Worm (Caenorhabditis elegans) whole organism, L3 larva: ENCODE results near the gene T07E3.2.

ENCODE experiments used
- R02D3.7 ChIP-seq: fragments of 150-350 bp; optimal IDR thresholded peaks from 2 replicates; lab custom pipeline; 2014; ENCODE audit warnings: missing biosample characterization, missing genetic modification characterization
- ZK546.5 ChIP-seq: sonication (generic microtip); optimal IDR thresholded peaks from 2 replicates; lab custom pipeline; 2017; ENCODE audit warnings: missing biosample characterization, missing genetic modification characterization
- aly-2 ChIP-seq: fragments of 150-350 bp; optimal IDR thresholded peaks from 2 replicates; lab custom pipeline; 2014; ENCODE audit warnings: missing biosample characterization, missing genetic modification characterization
- ama-1 ChIP-seq: fragments of 150-350 bp; optimal IDR thresholded peaks from 2 replicates; lab custom pipeline; 2018
- ceh-16 ChIP-seq: sonication (generic microtip); optimal IDR thresholded peaks from 2 replicates; lab custom pipeline; 2017; ENCODE audit warnings: missing biosample characterization, missing genetic modification characterization
- ceh-28 ChIP-seq: fragments of 150-350 bp; optimal IDR thresholded peaks from 2 replicates; lab custom pipeline; 2014; ENCODE audit warnings: missing biosample characterization, missing genetic modification reagents, missing genetic modification characterization
- ceh-82 ChIP-seq: fragments of 150-350 bp; optimal IDR thresholded peaks from 2 replicates; lab custom pipeline; 2014; ENCODE audit warnings: missing biosample characterization, missing genetic modification characterization
- ceh-9 ChIP-seq: sonication (generic microtip); optimal IDR thresholded peaks from 2 replicates; lab custom pipeline; 2018; ENCODE audit warnings: missing biosample characterization, missing genetic modification characterization
- daf-12 ChIP-seq: fragments of 150-350 bp; optimal IDR thresholded peaks from 2 replicates; lab custom pipeline; 2014; ENCODE audit warnings: missing biosample characterization, missing genetic modification reagents, missing genetic modification characterization
- egl-27 ChIP-seq: sonication (generic microtip); optimal IDR thresholded peaks from 4 replicates; lab custom pipeline; 2017; ENCODE audit warnings: missing biosample characterization, missing genetic modification reagents, missing genetic modification characterization
- egl-5 ChIP-seq: fragments of 150-350 bp; optimal IDR thresholded peaks from 2 replicates; lab custom pipeline; 2017; ENCODE audit warnings: missing biosample characterization, missing genetic modification reagents, missing genetic modification characterization, inconsistent platforms
- elt-1 ChIP-seq: fragments of 150-350 bp; optimal IDR thresholded peaks from 2 replicates; lab custom pipeline; 2014; ENCODE audit warnings: missing biosample characterization, missing genetic modification characterization
- elt-2 ChIP-seq: sonication (generic microtip); optimal IDR thresholded peaks from 2 replicates; lab custom pipeline; 2016; ENCODE audit warnings: missing genetic modification reagents, mild to moderate bottlenecking, missing genetic modification characterization, missing compliant biosample characterization
- elt-3 ChIP-seq, 3 experiments: fragments of 150-350 bp in 1 of 3; sonication (generic microtip) in 2 of 3; optimal IDR thresholded peaks; 2 replicates in 2 of 3; 4 replicates in 1 of 3; lab custom pipeline; 2014 to 2017; ENCODE audit warnings: missing biosample characterization in 3 of 3, missing genetic modification characterization in 3 of 3
- eor-1 ChIP-seq, 2 experiments: fragments of 150-350 bp; optimal IDR thresholded peaks; 2 replicates each; lab custom pipeline; 2014 to 2018; ENCODE audit warnings: missing biosample characterization in 2 of 2, missing genetic modification characterization in 2 of 2
- fkh-10 ChIP-seq: sonication (generic microtip); optimal IDR thresholded peaks from 2 replicates; lab custom pipeline; 2017; ENCODE audit warnings: missing biosample characterization, missing genetic modification reagents, missing genetic modification characterization
- fkh-2 ChIP-seq: fragments of 150-350 bp; optimal IDR thresholded peaks from 2 replicates; lab custom pipeline; 2014; ENCODE audit warnings: missing biosample characterization, missing genetic modification reagents, missing genetic modification characterization
- fos-1 ChIP-seq: fragments of 150-350 bp; optimal IDR thresholded peaks from 2 replicates; lab custom pipeline; 2014; ENCODE audit warnings: missing biosample characterization, missing genetic modification characterization
- hmg-11 ChIP-seq: sonication (generic microtip); optimal IDR thresholded peaks from 2 replicates; lab custom pipeline; 2016; ENCODE audit warnings: missing genetic modification characterization, missing compliant biosample characterization
- jun-1 ChIP-seq: fragments of 150-350 bp; optimal IDR thresholded peaks from 2 replicates; lab custom pipeline; 2014; ENCODE audit warnings: missing biosample characterization, missing genetic modification reagents, missing genetic modification characterization
- lin-15B ChIP-seq: fragments of 150-350 bp; optimal IDR thresholded peaks from 2 replicates; lab custom pipeline; 2014; ENCODE audit warnings: missing biosample characterization, missing genetic modification characterization
- lin-39 ChIP-seq: fragments of 150-350 bp; optimal IDR thresholded peaks from 2 replicates; lab custom pipeline; 2018; ENCODE audit warnings: missing biosample characterization, missing genetic modification reagents, missing genetic modification characterization
- lsy-12 ChIP-seq: sonication (generic microtip); optimal IDR thresholded peaks from 2 replicates; lab custom pipeline; 2016; ENCODE audit warnings: mild to moderate bottlenecking, missing genetic modification characterization, missing compliant biosample characterization
- mdl-1 ChIP-seq: fragments of 150-350 bp; optimal IDR thresholded peaks from 2 replicates; lab custom pipeline; 2014; ENCODE audit warnings: missing biosample characterization, missing genetic modification characterization
- mml-1 ChIP-seq: fragments of 150-350 bp; sonication (generic microtip); optimal IDR thresholded peaks from 3 replicates; lab custom pipeline; 2014; ENCODE audit warnings: missing biosample characterization, missing genetic modification characterization
- nfya-1 ChIP-seq: sonication (generic microtip); optimal IDR thresholded peaks from 2 replicates; lab custom pipeline; 2017; ENCODE audit warnings: missing genetic modification characterization, mild to moderate bottlenecking, missing compliant biosample characterization, antibody characterized with exemption, moderate library complexity; ENCODE audit not compliant: insufficient read depth
- nhr-11 ChIP-seq: fragments of 150-350 bp; optimal IDR thresholded peaks from 2 replicates; lab custom pipeline; 2014; ENCODE audit warnings: missing biosample characterization, missing genetic modification characterization
- nhr-12 ChIP-seq: fragments of 150-350 bp; optimal IDR thresholded peaks from 2 replicates; lab custom pipeline; 2014; ENCODE audit warnings: missing biosample characterization, missing genetic modification characterization
- nhr-23 ChIP-seq: fragments of 150-350 bp; optimal IDR thresholded peaks from 2 replicates; lab custom pipeline; 2014; ENCODE audit warnings: missing biosample characterization, missing genetic modification reagents, missing genetic modification characterization
- nhr-237 ChIP-seq: fragments of 150-350 bp; optimal IDR thresholded peaks from 2 replicates; lab custom pipeline; 2014; ENCODE audit warnings: missing biosample characterization, missing genetic modification characterization
- nhr-25 ChIP-seq: sonication (generic microtip); optimal IDR thresholded peaks from 2 replicates; lab custom pipeline; 2017; ENCODE audit warnings: missing biosample characterization, missing genetic modification characterization
- nhr-28 ChIP-seq: fragments of 150-350 bp; optimal IDR thresholded peaks from 2 replicates; lab custom pipeline; 2014; ENCODE audit warnings: missing biosample characterization, missing genetic modification characterization
- nhr-43 ChIP-seq: sonication (generic microtip); optimal IDR thresholded peaks from 2 replicates; lab custom pipeline; 2016; ENCODE audit warnings: mild to moderate bottlenecking, missing genetic modification characterization, missing compliant biosample characterization; ENCODE audit not compliant: poor library complexity, severe bottlenecking
- nhr-67 ChIP-seq: fragments of 150-350 bp; optimal IDR thresholded peaks from 2 replicates; lab custom pipeline; 2014; ENCODE audit warnings: missing biosample characterization, missing genetic modification characterization
- nhr-76 ChIP-seq: fragments of 150-350 bp; sonication (generic microtip); optimal IDR thresholded peaks from 5 replicates; lab custom pipeline; 2014; ENCODE audit warnings: missing biosample characterization, missing genetic modification characterization
- nhr-77 ChIP-seq: fragments of 150-350 bp; optimal IDR thresholded peaks from 2 replicates; lab custom pipeline; 2014; ENCODE audit warnings: missing biosample characterization, missing genetic modification characterization
- pha-4 ChIP-seq: fragments of 150-350 bp; optimal IDR thresholded peaks from 2 replicates; lab custom pipeline; 2014; ENCODE audit warnings: missing biosample characterization, missing genetic modification reagents, missing genetic modification characterization
- pqm-1 ChIP-seq: fragments of 150-350 bp; optimal IDR thresholded peaks from 2 replicates; lab custom pipeline; 2017; ENCODE audit warnings: missing biosample characterization, missing genetic modification characterization, inconsistent platforms
- sea-2 ChIP-seq: fragments of 150-350 bp; sonication (generic microtip); optimal IDR thresholded peaks from 4 replicates; lab custom pipeline; 2014; ENCODE audit warnings: missing biosample characterization, missing genetic modification reagents, missing genetic modification characterization
- skn-1 ChIP-seq: fragments of 150-350 bp; optimal IDR thresholded peaks from 2 replicates; lab custom pipeline; 2014; ENCODE audit warnings: missing biosample characterization, missing genetic modification characterization
- snpc-4 ChIP-seq: fragments of 150-350 bp; optimal IDR thresholded peaks from 2 replicates; lab custom pipeline; 2014; ENCODE audit warnings: missing biosample characterization, missing genetic modification characterization
- tbx-2 ChIP-seq: sonication (generic microtip); optimal IDR thresholded peaks from 2 replicates; lab custom pipeline; 2016; ENCODE audit warnings: mild to moderate bottlenecking, missing genetic modification characterization, missing compliant biosample characterization
- unc-39 ChIP-seq: sonication (generic microtip); optimal IDR thresholded peaks from 4 replicates; lab custom pipeline; 2017; ENCODE audit warnings: missing biosample characterization, missing genetic modification characterization
- unc-62 ChIP-seq: fragments of 150-350 bp; sonication (generic microtip); optimal IDR thresholded peaks from 4 replicates; lab custom pipeline; 2014; ENCODE audit warnings: missing biosample characterization, missing genetic modification reagents, missing genetic modification characterization
- zag-1 ChIP-seq: fragments of 150-350 bp; optimal IDR thresholded peaks from 2 replicates; lab custom pipeline; 2014; ENCODE audit warnings: missing biosample characterization, missing genetic modification characterization
- ztf-11 ChIP-seq: fragments of 150-350 bp; optimal IDR thresholded peaks from 2 replicates; lab custom pipeline; 2014; ENCODE audit warnings: missing biosample characterization, missing genetic modification characterization
- ztf-4 ChIP-seq: fragments of 150-350 bp; optimal IDR thresholded peaks from 2 replicates; lab custom pipeline; 2014; ENCODE audit warnings: missing biosample characterization, missing genetic modification characterization

T07E3.2 gene

DNA sequence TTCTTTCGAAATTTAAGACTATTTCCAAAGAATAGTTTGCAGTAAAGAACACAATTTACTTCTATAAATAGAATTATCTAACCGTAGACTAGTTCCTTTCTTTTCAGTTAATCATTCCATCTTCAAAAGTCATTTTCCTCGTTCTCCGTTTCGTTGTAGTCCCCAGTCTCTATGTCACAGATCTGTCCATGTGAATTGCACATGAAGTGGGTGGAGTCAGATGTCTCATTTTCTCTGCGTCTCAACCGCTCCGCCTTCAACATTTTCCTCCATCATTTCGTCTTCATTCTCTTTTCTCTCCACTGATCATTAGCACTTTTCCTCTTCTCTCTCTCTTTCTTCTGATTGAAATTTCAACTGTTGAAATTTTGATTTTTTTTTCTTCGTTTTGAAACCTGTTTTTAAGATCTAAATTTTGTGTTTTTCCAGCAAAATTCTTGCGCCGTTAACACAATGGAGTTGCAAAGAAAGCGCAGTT is 8.9 kb upstream of the T07E3.2 start, which contains the start of gene T07E3.4 (continued):
- TF ChIP-seq nhr-237 (tag; lab: Kevin White, UChicago) (no peak), nhr-11 (tag; lab: Kevin White, UChicago) (peak; percentile 58), nhr-43 (tag; lab: Kevin White, UChicago) (peak; percentile 68), nhr-12 (no peak), mml-1 (tag; lab: Kevin White, UChicago) (peak; percentile 96), mdl-1 (tag; lab: Kevin White, UChicago) (no peak), sea-2 (GFP tag; lab: Kevin White, UChicago) (no peak), nhr-28 (tag; lab: Kevin White, UChicago) (no peak), unc-62 (GFP tag; lab: Kevin White, UChicago) (no peak), nhr-77 (tag; lab: Kevin White, UChicago) (no peak), unc-39 (tag; lab: Kevin White, UChicago) (no peak), fkh-10 (GFP tag; lab: Kevin White, UChicago) (no peak), lin-15B (tag; lab: Kevin White, UChicago) (peak; percentile 38), nhr-25 (tag; lab: Kevin White, UChicago) (peak; percentile 82), ceh-28 (peak; percentile 47), ZK546.5 (tag; lab: Kevin White, UChicago) (no peak)

DNA sequence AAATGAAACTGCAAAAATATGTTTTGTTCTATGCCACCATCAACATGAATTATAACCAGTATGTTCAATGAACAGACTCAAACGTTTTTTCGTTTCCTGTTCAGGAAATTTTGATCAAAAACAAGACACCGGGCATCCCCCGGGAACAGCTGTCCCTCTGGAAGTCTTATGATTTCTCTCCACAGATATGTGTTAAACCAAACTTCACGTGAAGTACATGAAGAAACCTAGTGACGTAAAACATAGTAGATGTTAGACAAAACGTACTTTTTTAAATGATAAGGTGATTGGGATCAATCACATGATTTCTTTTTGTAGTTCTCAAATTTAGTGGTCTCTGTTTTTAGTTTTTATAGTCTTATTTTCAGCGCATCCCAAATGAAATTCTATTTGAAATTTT is 8.0 kb upstream of the T07E3.2 start:
- TF ChIP-seq egl-5 (tag; lab: Kevin White, UChicago) = no peak
- no peak for TF ChIP-seq tbx-2 (tag; lab: Kevin White, UChicago)
- no peak for TF ChIP-seq zag-1
- no peak for TF ChIP-seq unc-62 (GFP tag; lab: Kevin White, UChicago)
- no peak for TF ChIP-seq unc-39 (tag; lab: Kevin White, UChicago)
- TF ChIP-seq R02D3.7 (tag; lab: Kevin White, UChicago) = no peak
- TF ChIP-seq ztf-11 = no peak
- no peak for TF ChIP-seq ceh-28
- no peak for TF ChIP-seq pha-4 (tag; lab: Kevin White, UChicago)
- no peak for TF ChIP-seq nhr-237 (tag; lab: Kevin White, UChicago)
- peak; percentile 4 for TF ChIP-seq elt-2 (tag; lab: Kevin White, UChicago)
- no peak for TF ChIP-seq lin-39 (tag; lab: Kevin White, UChicago)
- TF ChIP-seq nhr-28 (tag; lab: Kevin White, UChicago) = no peak
- no peak for TF ChIP-seq aly-2 (tag; lab: Kevin White, UChicago)
- no peak for TF ChIP-seq nhr-76 (tag; lab: Kevin White, UChicago)
- no peak for TF ChIP-seq mdl-1 (tag; lab: Kevin White, UChicago)
- TF ChIP-seq mml-1 (tag; lab: Kevin White, UChicago) = peak; percentile 33
- peak; percentile 1 for TF ChIP-seq nfya-1 (tag; lab: Kevin White, UChicago)
- TF ChIP-seq ceh-16 (tag; lab: Kevin White, UChicago) = no peak
- no peak for TF ChIP-seq fkh-2 (tag; lab: Kevin White, UChicago)
- no peak for TF ChIP-seq fkh-10 (GFP tag; lab: Kevin White, UChicago)
- no peak for TF ChIP-seq hmg-11 (tag; lab: Kevin White, UChicago)
- no peak for TF ChIP-seq nhr-67 (tag; lab: Kevin White, UChicago)
- no peak for TF ChIP-seq sea-2 (GFP tag; lab: Kevin White, UChicago)
- no peak for TF ChIP-seq egl-27 (tag; lab: Kevin White, UChicago)
- TF ChIP-seq nhr-23 (tag; lab: Kevin White, UChicago) = peak; percentile 64
- TF ChIP-seq fos-1 (tag; lab: Kevin White, UChicago) = no peak
- no peak for TF ChIP-seq elt-3 (tag; optimal IDR thresholded peaks at IDR 0.05; lab: Kevin White, UChicago)
- TF ChIP-seq ZK546.5 (tag; lab: Kevin White, UChicago) = no peak
- TF ChIP-seq ama-1 = no peak
- TF ChIP-seq skn-1 = no peak
- no peak for TF ChIP-seq ceh-82 (tag; lab: Kevin White, UChicago)
- peak; percentile 27 for TF ChIP-seq jun-1 (tag; lab: Kevin White, UChicago)
- TF ChIP-seq nhr-11 (tag; lab: Kevin White, UChicago) = peak; percentile 54
- no peak for TF ChIP-seq nhr-77 (tag; lab: Kevin White, UChicago)
- no peak for TF ChIP-seq ztf-4 (tag; lab: Kevin White, UChicago)
- no peak for TF ChIP-seq daf-12
- TF ChIP-seq snpc-4 (tag; lab: Kevin White, UChicago) = no peak
- peak; percentile 36 for TF ChIP-seq nhr-25 (tag; lab: Kevin White, UChicago)
- TF ChIP-seq nhr-43 (tag; lab: Kevin White, UChicago) = no peak
- TF ChIP-seq nhr-12 = no peak
- no peak for TF ChIP-seq elt-1 (tag; lab: Kevin White, UChicago)
- TF ChIP-seq eor-1 (tag; optimal IDR thresholded peaks at IDR 0.05; lab: Kevin White, UChicago) = no peak
- no peak for TF ChIP-seq lsy-12 (tag; lab: Kevin White, UChicago)
- no peak for TF ChIP-seq ceh-9 (tag; lab: Kevin White, UChicago)
- TF ChIP-seq lin-15B (tag; lab: Kevin White, UChicago) = no peak
- TF ChIP-seq pqm-1 = peak; percentile 44
